Worm (Caenorhabditis elegans) whole organism, late embryonic: ENCODE measurements around the gene sec-23.

ENCODE experiments used
- C38D4.7 ChIP-seq: fragments of 200-800 bp; sonication (Bioruptor generic); optimal IDR thresholded peaks from 2 replicates; lab custom pipeline; 2018; ENCODE audit warnings: mild to moderate bottlenecking, missing genetic modification characterization, moderate library complexity, missing compliant biosample characterization
- F13H6.1 ChIP-seq: sonication (generic microtip); optimal IDR thresholded peaks from 2 replicates; lab custom pipeline; 2016; ENCODE audit warnings: missing genetic modification characterization, missing compliant biosample characterization
- K02D7.2 ChIP-seq: sonication (generic microtip); optimal IDR thresholded peaks from 2 replicates; lab custom pipeline; 2017; ENCODE audit warnings: mild to moderate bottlenecking, missing genetic modification characterization, missing compliant biosample characterization
- K09A11.1 ChIP-seq: sonication (generic microtip); optimal IDR thresholded peaks from 2 replicates; lab custom pipeline; 2017; ENCODE audit warnings: antibody characterized with exemption, mild to moderate bottlenecking, missing genetic modification characterization, missing compliant biosample characterization; ENCODE audit not compliant: insufficient read depth
- T23F11.4 ChIP-seq: fragments of 200-800 bp; sonication (Bioruptor generic); optimal IDR thresholded peaks from 2 replicates; lab custom pipeline; 2018; ENCODE audit warnings: mild to moderate bottlenecking, missing genetic modification characterization, missing compliant biosample characterization
- Y22D7AL.16 ChIP-seq: sonication (generic microtip); optimal IDR thresholded peaks from 2 replicates; lab custom pipeline; 2016; ENCODE audit warnings: missing genetic modification characterization, missing compliant biosample characterization
- ceh-14 ChIP-seq: sonication (generic microtip); optimal IDR thresholded peaks from 2 replicates; lab custom pipeline; 2016; ENCODE audit warnings: missing genotype, missing genetic modification characterization, missing compliant biosample characterization
- ceh-18 ChIP-seq: sonication (generic microtip); optimal IDR thresholded peaks from 2 replicates; lab custom pipeline; 2016; ENCODE audit warnings: missing genetic modification characterization, missing compliant biosample characterization
- ceh-19 ChIP-seq: fragments of 200-800 bp; sonication (Bioruptor generic); optimal IDR thresholded peaks from 2 replicates; lab custom pipeline; 2018; ENCODE audit warnings: mild to moderate bottlenecking, missing genetic modification characterization, missing compliant biosample characterization
- ceh-2 ChIP-seq: sonication (generic microtip); optimal IDR thresholded peaks from 2 replicates; lab custom pipeline; 2016; ENCODE audit warnings: missing genotype, missing genetic modification characterization, missing compliant biosample characterization
- ceh-24 ChIP-seq: sonication (generic microtip); optimal IDR thresholded peaks from 2 replicates; lab custom pipeline; 2016; ENCODE audit warnings: mild to moderate bottlenecking, missing genetic modification characterization, missing compliant biosample characterization
- ceh-30 ChIP-seq: fragments of 150-350 bp; optimal IDR thresholded peaks from 2 replicates; lab custom pipeline; 2014; ENCODE audit warnings: missing biosample characterization, missing genetic modification characterization
- ceh-45 ChIP-seq: fragments of 200-800 bp; sonication (Bioruptor generic); IDR thresholded peaks from 2 replicates; pipeline ENCODE4 v1.3.6; 2022; ENCODE audit warnings: missing genetic modification reagents, missing genetic modification characterization, missing compliant biosample characterization
- ceh-6 ChIP-seq: fragments of 200-800 bp; sonication (Bioruptor generic); optimal IDR thresholded peaks from 2 replicates; lab custom pipeline; 2018; ENCODE audit warnings: mild to moderate bottlenecking, missing genetic modification characterization, missing compliant biosample characterization
- ceh-9 ChIP-seq: sonication (generic microtip); optimal IDR thresholded peaks from 2 replicates; lab custom pipeline; 2016; ENCODE audit warnings: mild to moderate bottlenecking, missing genetic modification characterization, inconsistent platforms, missing compliant biosample characterization
- che-1 ChIP-seq: sonication (generic microtip); optimal IDR thresholded peaks from 2 replicates; lab custom pipeline; 2016; ENCODE audit warnings: mild to moderate bottlenecking, missing genetic modification characterization, missing compliant biosample characterization
- ets-4 ChIP-seq: sonication (generic microtip); optimal IDR thresholded peaks from 2 replicates; lab custom pipeline; 2016; ENCODE audit warnings: missing genetic modification characterization, missing compliant biosample characterization
- fax-1 ChIP-seq: sonication (generic microtip); optimal IDR thresholded peaks from 2 replicates; lab custom pipeline; 2016; ENCODE audit warnings: missing genotype, missing genetic modification characterization, missing compliant biosample characterization
- fkh-6 ChIP-seq: sonication (generic microtip); optimal IDR thresholded peaks from 2 replicates; lab custom pipeline; 2016; ENCODE audit warnings: missing genetic modification characterization, missing compliant biosample characterization
- gmeb-2 ChIP-seq: sonication (generic microtip); optimal IDR thresholded peaks from 2 replicates; lab custom pipeline; 2016; ENCODE audit warnings: missing genetic modification characterization, inconsistent platforms, missing compliant biosample characterization
- hlh-13 ChIP-seq: fragments of 200-800 bp; sonication (Bioruptor generic); optimal IDR thresholded peaks from 2 replicates; lab custom pipeline; 2018; ENCODE audit warnings: mild to moderate bottlenecking, missing genetic modification characterization, missing compliant biosample characterization
- hlh-30 ChIP-seq: sonication (generic microtip); optimal IDR thresholded peaks from 2 replicates; lab custom pipeline; 2017; ENCODE audit warnings: antibody characterized with exemption, missing genetic modification characterization, missing compliant biosample characterization; ENCODE audit not compliant: insufficient read depth
- hlh-6 ChIP-seq: sonication (generic microtip); optimal IDR thresholded peaks from 2 replicates; lab custom pipeline; 2016; ENCODE audit warnings: missing genotype, missing genetic modification characterization, missing compliant biosample characterization
- madf-2 ChIP-seq: sonication (generic microtip); optimal IDR thresholded peaks from 2 replicates; lab custom pipeline; 2017; ENCODE audit warnings: missing genetic modification characterization, missing compliant biosample characterization
- mec-3 ChIP-seq: sonication (generic microtip); optimal IDR thresholded peaks from 2 replicates; lab custom pipeline; 2016; ENCODE audit warnings: borderline replicate concordance, missing genetic modification characterization, missing compliant biosample characterization
- nfya-1 ChIP-seq: sonication (generic microtip); optimal IDR thresholded peaks from 2 replicates; lab custom pipeline; 2017; ENCODE audit warnings: missing genetic modification characterization, mild to moderate bottlenecking, missing compliant biosample characterization, antibody characterized with exemption, moderate library complexity
- nhr-11 ChIP-seq: fragments of 150-350 bp; optimal IDR thresholded peaks from 2 replicates; lab custom pipeline; 2014; ENCODE audit warnings: missing biosample characterization, missing genetic modification characterization
- nhr-232 ChIP-seq: sonication (generic microtip); optimal IDR thresholded peaks from 2 replicates; lab custom pipeline; 2016; ENCODE audit warnings: missing genetic modification characterization, missing compliant biosample characterization
- npax-4 ChIP-seq: sonication (generic microtip); optimal IDR thresholded peaks from 2 replicates; lab custom pipeline; 2016; ENCODE audit warnings: missing genetic modification characterization, missing compliant biosample characterization
- pag-3 ChIP-seq: sonication (generic microtip); optimal IDR thresholded peaks from 2 replicates; lab custom pipeline; 2016; ENCODE audit warnings: missing compliant biosample characterization, missing genetic modification characterization, borderline replicate concordance
- pat-9 ChIP-seq: fragments of 200-800 bp; sonication (Bioruptor generic); optimal IDR thresholded peaks from 2 replicates; lab custom pipeline; 2018; ENCODE audit warnings: mild to moderate bottlenecking, missing genetic modification characterization, moderate library complexity, missing compliant biosample characterization
- pax-1 ChIP-seq: fragments of 150-350 bp; optimal IDR thresholded peaks from 2 replicates; lab custom pipeline; 2014; ENCODE audit warnings: missing biosample characterization, missing genetic modification characterization
- pha-2 ChIP-seq: sonication (generic microtip); optimal IDR thresholded peaks from 2 replicates; lab custom pipeline; 2017; ENCODE audit warnings: mild to moderate bottlenecking, missing genetic modification characterization, missing compliant biosample characterization
- pha-4 ChIP-seq: fragments of 150-350 bp; optimal IDR thresholded peaks from 2 replicates; lab custom pipeline; 2018; ENCODE audit warnings: missing biosample characterization, missing genetic modification reagents, missing genetic modification characterization
- pqm-1 ChIP-seq: sonication (generic microtip); optimal IDR thresholded peaks from 2 replicates; lab custom pipeline; 2016; ENCODE audit warnings: missing genetic modification characterization, missing compliant biosample characterization
- pros-1 ChIP-seq: fragments of 150-350 bp; optimal IDR thresholded peaks from 2 replicates; lab custom pipeline; 2014; ENCODE audit warnings: missing biosample characterization, missing genetic modification reagents, missing genetic modification characterization
- ref-2 ChIP-seq: sonication (generic microtip); optimal IDR thresholded peaks from 2 replicates; lab custom pipeline; 2016; ENCODE audit warnings: missing genetic modification characterization, missing compliant biosample characterization
- sox-2 ChIP-seq: fragments of 200-800 bp; sonication (Bioruptor generic); IDR thresholded peaks from 2 replicates; pipeline ENCODE4 v1.3.6; 2022; ENCODE audit warnings: missing genetic modification reagents, missing genetic modification characterization, missing compliant biosample characterization
- sox-4 ChIP-seq: sonication (generic microtip); optimal IDR thresholded peaks from 2 replicates; lab custom pipeline; 2017; ENCODE audit warnings: mild to moderate bottlenecking, missing genetic modification characterization, inconsistent platforms, missing compliant biosample characterization
- syd-9 ChIP-seq: sonication (generic microtip); optimal IDR thresholded peaks from 2 replicates; lab custom pipeline; 2016; ENCODE audit warnings: mild to moderate bottlenecking, missing genetic modification characterization, moderate library complexity, missing compliant biosample characterization
- tbx-7 ChIP-seq: sonication (generic microtip); optimal IDR thresholded peaks from 2 replicates; lab custom pipeline; 2016; ENCODE audit warnings: missing genotype, missing genetic modification characterization, missing compliant biosample characterization
- ttx-3 ChIP-seq: sonication (generic microtip); optimal IDR thresholded peaks from 2 replicates; lab custom pipeline; 2016; ENCODE audit warnings: missing genetic modification reagents, missing genetic modification characterization, missing compliant biosample characterization
- unc-42 ChIP-seq: sonication (generic microtip); optimal IDR thresholded peaks from 2 replicates; lab custom pipeline; 2016; ENCODE audit warnings: missing genotype, missing genetic modification characterization, missing compliant biosample characterization
- unc-86 ChIP-seq: sonication (generic microtip); optimal IDR thresholded peaks from 2 replicates; lab custom pipeline; 2016; ENCODE audit warnings: missing genetic modification characterization, missing compliant biosample characterization
- zip-5 ChIP-seq: sonication (generic microtip); optimal IDR thresholded peaks from 2 replicates; lab custom pipeline; 2016; ENCODE audit warnings: missing genetic modification characterization, missing compliant biosample characterization
- ztf-16 ChIP-seq: sonication (generic microtip); optimal IDR thresholded peaks from 2 replicates; lab custom pipeline; 2017; ENCODE audit warnings: missing genetic modification characterization, missing compliant biosample characterization

The sec-23 gene

DNA sequence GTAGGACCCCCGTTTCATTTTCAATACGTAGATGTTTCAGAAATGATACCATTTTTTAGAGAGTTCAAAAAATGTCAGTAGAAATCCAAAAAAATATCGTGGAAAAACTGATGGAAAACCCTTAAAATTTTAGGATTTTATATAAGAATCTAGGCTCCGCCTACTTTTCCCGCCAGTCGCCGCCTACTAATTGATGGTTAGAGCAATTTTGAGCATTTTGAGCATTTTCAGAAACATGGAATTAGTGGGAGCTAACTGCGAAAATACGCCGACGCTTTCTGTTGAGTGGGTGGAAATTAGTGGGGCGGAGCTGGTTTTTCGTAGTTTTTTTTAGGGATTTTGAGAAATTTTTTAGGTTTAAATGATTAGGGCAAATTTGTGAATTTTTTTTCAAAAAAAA is 42.1 kb downstream of the sec-23 start, which contains the start of gene ssu-1:
Gene ssu-1 (minus strand): TSS at position 101 of the 400 bp plus-strand sequence.
- TF ChIP-seq ztf-16 (tag; lab: Kevin White, UChicago) (no peak), ceh-24 (no peak), ceh-14 (tag; lab: Kevin White, UChicago) (no peak), sox-2 (GFP tag; lab: Robert Waterston, UW) (no peak), pha-4 (tag; lab: Kevin White, UChicago) (no peak), madf-2 (tag; lab: Kevin White, UChicago) (no peak), T23F11.4 (GFP tag; lab: Kevin White, UChicago) (no peak), gmeb-2 (no peak), nfya-1 (tag; lab: Kevin White, UChicago) (no peak), ref-2 (tag; lab: Kevin White, UChicago) (no peak), sox-4 (no peak), hlh-30 (tag; lab: Kevin White, UChicago) (no peak), zip-5 (tag; lab: Kevin White, UChicago) (no peak), pha-2 (no peak)

DNA sequence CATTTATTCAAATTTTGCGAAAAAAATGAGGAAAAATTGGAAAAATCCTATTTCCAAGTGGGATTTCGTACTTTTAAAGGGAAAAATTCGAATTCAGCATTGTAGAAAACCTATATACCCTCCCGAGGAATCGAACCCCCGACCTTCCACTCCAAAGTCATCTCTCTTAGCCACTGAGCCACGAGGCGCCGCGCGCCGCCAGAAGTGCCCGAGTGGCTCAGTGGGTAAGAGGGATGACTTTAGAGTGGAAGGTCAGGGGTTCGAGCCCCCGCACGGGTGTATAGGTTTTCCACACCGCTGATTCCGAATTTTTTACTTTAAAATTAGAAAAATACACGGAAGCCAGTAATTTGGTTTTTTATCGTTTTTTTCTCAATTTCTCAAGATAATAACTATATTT is 43.7 kb downstream of the sec-23 start:
- TF ChIP-seq ceh-6 (GFP tag; lab: Kevin White, UChicago) (no peak), npax-4 (no peak), C38D4.7 (GFP tag; lab: Kevin White, UChicago) (no peak), ceh-24 (no peak), pqm-1 (tag; lab: Kevin White, UChicago) (no peak), F13H6.1 (tag; lab: Kevin White, UChicago) (no peak), che-1 (no peak), pax-1 (tag; lab: Kevin White, UChicago) (no peak), ceh-19 (GFP tag; lab: Kevin White, UChicago) (no peak), madf-2 (tag; lab: Kevin White, UChicago) (no peak), pag-3 (tag; lab: Kevin White, UChicago) (no peak), sox-2 (GFP tag; lab: Robert Waterston, UW) (no peak), ceh-45 (GFP tag; lab: Robert Waterston, UW) (no peak), fkh-6 (tag; lab: Kevin White, UChicago) (no peak), K09A11.1 (no peak), ztf-16 (tag; lab: Kevin White, UChicago) (no peak)

DNA sequence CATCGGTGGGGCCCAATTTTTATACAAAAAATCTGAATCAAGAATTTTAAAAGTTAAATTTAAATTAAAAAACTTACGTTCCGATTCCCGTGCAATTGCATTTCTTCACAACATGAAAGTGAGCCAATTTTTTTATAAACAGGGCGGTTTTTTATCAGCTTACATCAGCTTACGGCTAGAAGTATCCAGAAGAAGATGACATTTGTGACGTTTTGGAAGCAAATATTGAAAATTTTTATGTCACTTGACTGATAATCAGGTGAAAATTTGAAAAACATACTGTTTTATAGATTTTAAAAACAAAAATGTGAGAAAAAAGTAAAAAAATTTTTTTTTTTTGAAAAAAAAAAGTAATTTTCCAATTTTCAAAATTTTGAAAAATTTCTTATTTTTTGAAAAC is 44.2 kb downstream of the sec-23 start, which contains the start of gene Y113G7A.22:
Gene Y113G7A.22 (minus strand): TSS at position 101 of the 400 bp plus-strand sequence.
- no peak for TF ChIP-seq sox-2 (GFP tag; lab: Robert Waterston, UW)
- TF ChIP-seq pha-2, result no peak
- TF ChIP-seq unc-42 (tag; lab: Kevin White, UChicago), result no peak
- no peak for TF ChIP-seq tbx-7 (tag; lab: Kevin White, UChicago)
- TF ChIP-seq nhr-11 (tag; lab: Kevin White, UChicago), result no peak
- TF ChIP-seq pros-1 (tag; lab: Kevin White, UChicago), result no peak
- no peak for TF ChIP-seq fkh-6 (tag; lab: Kevin White, UChicago)
- no peak for TF ChIP-seq hlh-6 (tag; lab: Kevin White, UChicago)
- no peak for TF ChIP-seq pat-9 (tag; lab: Kevin White, UChicago)
- TF ChIP-seq nfya-1 (tag; lab: Kevin White, UChicago), result no peak
- no peak for TF ChIP-seq C38D4.7 (GFP tag; lab: Kevin White, UChicago)
- no peak for TF ChIP-seq ets-4 (tag; lab: Kevin White, UChicago)
- TF ChIP-seq, all 69 proteins: peak for 0

DNA sequence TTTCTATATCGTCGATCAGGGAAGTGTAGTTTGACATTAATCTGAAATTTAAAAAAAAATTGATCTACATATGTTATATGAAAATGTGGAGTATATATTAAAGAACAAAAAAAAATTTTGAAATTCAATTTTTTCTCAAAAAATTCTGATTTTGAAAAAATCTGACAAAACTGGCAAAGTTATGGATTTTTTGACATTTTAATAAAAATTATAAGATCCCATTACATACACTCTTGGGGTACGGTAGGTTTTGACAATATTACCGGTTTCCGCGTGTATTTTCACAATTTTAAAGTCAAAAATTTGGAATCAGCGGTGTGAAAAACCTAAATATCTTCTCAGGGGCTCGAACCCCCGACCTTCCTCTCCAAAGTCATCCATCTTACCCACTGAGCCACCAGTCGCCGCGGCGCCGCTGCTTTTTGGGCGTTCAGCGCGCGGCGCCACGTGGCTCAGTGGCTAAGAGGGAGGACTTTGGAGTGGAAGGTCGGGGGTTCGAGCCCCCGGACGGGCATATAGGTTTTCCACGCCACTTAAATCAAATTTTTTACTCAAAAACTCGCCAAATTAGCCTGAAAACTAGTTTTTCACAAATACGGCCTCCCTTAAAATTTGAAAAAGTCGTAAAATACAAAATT is 47.5 kb downstream of the sec-23 start, which contains the start of gene Y113G7A.14:
Gene Y113G7A.14 (minus strand): TSS at position 51 of the 638 bp plus-strand sequence.
- TF ChIP-seq nhr-232 (tag; lab: Kevin White, UChicago) (no peak), fax-1 (tag; lab: Kevin White, UChicago) (no peak), mec-3 (tag; lab: Kevin White, UChicago) (no peak), ceh-24 (no peak), ceh-2 (tag; lab: Kevin White, UChicago) (no peak), ceh-18 (no peak), syd-9 (tag; lab: Kevin White, UChicago) (no peak), ttx-3 (tag; lab: Kevin White, UChicago) (no peak), ceh-30 (tag; lab: Kevin White, UChicago) (no peak), K02D7.2 (tag; lab: Kevin White, UChicago) (no peak), ceh-9 (tag; lab: Kevin White, UChicago) (no peak), hlh-13 (GFP tag; lab: Kevin White, UChicago) (no peak), Y22D7AL.16 (no peak), unc-86 (no peak), T23F11.4 (GFP tag; lab: Kevin White, UChicago) (no peak), pat-9 (tag; lab: Kevin White, UChicago) (no peak), hlh-6 (tag; lab: Kevin White, UChicago) (no peak)
